Worm (Caenorhabditis elegans): ENCODE data around the gene mltn-5.

DNA sequence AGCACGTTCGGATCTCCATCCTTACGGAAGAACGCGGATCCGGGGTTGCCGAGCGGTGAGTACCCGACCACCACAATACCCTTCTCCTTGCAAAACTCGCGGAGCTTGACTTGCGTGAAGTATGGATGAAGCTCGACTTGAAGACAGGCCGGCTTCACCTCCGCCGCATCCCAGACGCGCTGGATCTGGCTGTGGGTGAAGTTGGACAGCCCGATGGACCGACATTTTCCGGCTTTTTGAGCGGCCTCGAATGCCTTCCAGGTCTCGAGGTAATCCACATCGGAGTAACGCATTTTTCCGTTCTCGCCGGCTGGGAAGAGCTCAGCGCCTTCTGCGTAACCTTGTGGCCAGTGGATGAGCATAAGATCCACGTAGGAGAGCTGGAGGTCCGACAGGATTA is 47.2 kb downstream of the mltn-5 start:
- TF ChIP-seq F33H1.4 (GFP tag; IDR thresholded peaks at IDR 0.05) (no peak), ama-1 (optimal IDR thresholded peaks at IDR 0.05) (no peak), ama-1 (GFP tag; optimal IDR thresholded peaks at IDR 0.05) (no peak), unc-62 (GFP tag; optimal IDR thresholded peaks at IDR 0.05) (no peak), C17E4.6 (GFP tag; IDR thresholded peaks at IDR 0.05) (no peak), gei-17 (GFP tag; optimal IDR thresholded peaks at IDR 0.05) (no peak), pha-4 (tag; optimal IDR thresholded peaks at IDR 0.05) (no peak), nfyb-1 (GFP tag; IDR thresholded peaks at IDR 0.05) (no peak), egrh-3 (GFP tag; IDR thresholded peaks at IDR 0.05) (no peak; the same call in 1 of the 2 replicates), ztf-6 (GFP tag; IDR thresholded peaks at IDR 0.05) (no peak)

Data from whole organism, young adult.